Worm (Caenorhabditis elegans) whole organism, early embryonic: ENCODE results near the gene fbxb-111.

ENCODE experiments used
- B0310.2 ChIP-seq: sonication (generic microtip); optimal IDR thresholded peaks from 2 replicates; lab custom pipeline; 2016; ENCODE audit warnings: mild to moderate bottlenecking, missing genetic modification characterization, missing compliant biosample characterization
- F13C5.2 ChIP-seq: sonication (generic microtip); optimal IDR thresholded peaks from 2 replicates; lab custom pipeline; 2017; ENCODE audit warnings: mild to moderate bottlenecking, missing genetic modification characterization, inconsistent platforms, missing compliant biosample characterization
- aly-1 ChIP-seq: sonication (generic microtip); optimal IDR thresholded peaks from 2 replicates; lab custom pipeline; 2016; ENCODE audit warnings: missing genetic modification characterization, missing compliant biosample characterization
- ama-1 ChIP-seq: fragments of 150-350 bp; optimal IDR thresholded peaks from 2 replicates; lab custom pipeline; 2014
- ceh-13 ChIP-seq: fragments of 200-800 bp; sonication (Bioruptor generic); optimal IDR thresholded peaks from 2 replicates; lab custom pipeline; 2018; ENCODE audit warnings: mild to moderate bottlenecking, missing genetic modification characterization, missing compliant biosample characterization
- ceh-36 ChIP-seq: sonication (generic microtip); optimal IDR thresholded peaks from 2 replicates; lab custom pipeline; 2016; ENCODE audit warnings: missing genetic modification characterization, inconsistent platforms, missing compliant biosample characterization
- ets-7 ChIP-seq: sonication (generic microtip); optimal IDR thresholded peaks from 2 replicates; lab custom pipeline; 2016; ENCODE audit warnings: missing genotype, missing genetic modification characterization, missing compliant biosample characterization
- flt-1 ChIP-seq: fragments of 200-800 bp; sonication (Bioruptor generic); IDR thresholded peaks from 2 replicates; pipeline ENCODE4 v1.3.6; 2022; ENCODE audit warnings: missing genetic modification characterization, missing compliant biosample characterization
- hmbx-1 ChIP-seq: sonication (generic microtip); optimal IDR thresholded peaks from 2 replicates; lab custom pipeline; 2016; ENCODE audit warnings: mild to moderate bottlenecking, missing genetic modification characterization, missing compliant biosample characterization
- hmg-4 ChIP-seq: fragments of 200-800 bp; sonication (Bioruptor generic); optimal IDR thresholded peaks from 2 replicates; lab custom pipeline; 2018; ENCODE audit warnings: mild to moderate bottlenecking, missing genetic modification characterization, missing compliant biosample characterization
- hnd-1 ChIP-seq: sonication (generic microtip); optimal IDR thresholded peaks from 2 replicates; lab custom pipeline; 2016; ENCODE audit warnings: missing genetic modification characterization, missing compliant biosample characterization
- pes-1 ChIP-seq: fragments of 200-800 bp; sonication (Bioruptor generic); IDR thresholded peaks from 2 replicates; pipeline ENCODE4 v1.3.6; 2022; ENCODE audit warnings: missing genetic modification reagents, missing genetic modification characterization, missing compliant biosample characterization
- scrt-1 ChIP-seq: fragments of 200-800 bp; sonication (Bioruptor generic); IDR thresholded peaks from 2 replicates; pipeline ENCODE4 v1.3.6; 2022; ENCODE audit warnings: missing genetic modification characterization, missing compliant biosample characterization
- sea-1 ChIP-seq: fragments of 200-800 bp; sonication (Bioruptor generic); conservative IDR thresholded peaks from 2 replicates; pipeline ENCODE4 v1.3.6; 2022; ENCODE audit warnings: missing genetic modification characterization, missing compliant biosample characterization
- tbx-11 ChIP-seq: fragments of 200-800 bp; sonication (Bioruptor generic); IDR thresholded peaks from 2 replicates; pipeline ENCODE4 v1.3.6; 2022; ENCODE audit warnings: missing genetic modification characterization, missing compliant biosample characterization
- tbx-37 ChIP-seq: fragments of 200-800 bp; sonication (Bioruptor generic); conservative IDR thresholded peaks from 2 replicates; pipeline ENCODE4 v1.3.6; 2022; ENCODE audit warnings: missing genetic modification reagents, missing genetic modification characterization, missing compliant biosample characterization
- tra-4 ChIP-seq: sonication (generic microtip); optimal IDR thresholded peaks from 2 replicates; lab custom pipeline; 2017; ENCODE audit warnings: missing genetic modification characterization, missing compliant biosample characterization

The fbxb-111 gene

DNA sequence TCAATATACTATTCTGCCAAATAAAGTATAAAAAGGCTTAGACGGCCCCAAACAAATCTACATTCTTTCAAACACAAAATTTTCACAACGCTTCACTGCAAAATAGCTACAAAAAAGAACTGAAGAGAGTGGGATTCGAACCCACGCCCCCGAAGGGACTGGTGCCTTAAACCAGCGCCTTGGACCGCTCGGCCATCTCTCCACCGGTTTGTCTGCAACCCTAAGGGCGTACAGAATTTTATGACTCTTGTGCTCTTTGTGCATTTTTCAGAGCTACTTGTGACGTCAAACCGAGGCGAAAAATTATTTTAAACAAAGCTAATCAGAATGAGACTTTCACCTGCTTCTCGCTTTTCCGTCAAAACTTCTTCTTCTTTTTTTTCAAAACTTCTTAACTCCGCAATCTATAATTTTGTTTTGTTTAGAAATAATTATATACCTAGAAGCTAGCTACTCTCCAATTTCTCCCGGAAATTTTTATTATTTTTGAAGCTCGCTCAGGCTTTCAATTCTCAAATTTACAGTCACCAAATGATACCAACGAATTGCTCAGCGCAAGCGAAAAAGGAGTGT is 38.6 kb downstream of the fbxb-111 start, which contains the start of gene T05A8.8:
Gene T05A8.8, plus strand, starts transcription at position 523 of the 573 bp plus-strand sequence.
- TF ChIP-seq scrt-1 (GFP tag; lab: Robert Waterston, UW) (no peak), tra-4 (tag; lab: Kevin White, UChicago) (no peak), F13C5.2 (no peak), ama-1 (lab: Kevin White, UChicago) (no peak), tbx-11 (no peak), hnd-1 (tag; lab: Kevin White, UChicago) (no peak), aly-1 (tag; lab: Kevin White, UChicago) (no peak), pes-1 (no peak), flt-1 (no peak), tbx-37 (no peak), ceh-13 (GFP tag; lab: Kevin White, UChicago) (no peak)

- TF ChIP-seq ceh-13 (GFP tag; lab: Kevin White, UChicago), result no peak
- TF ChIP-seq scrt-1 (GFP tag; lab: Robert Waterston, UW), result no peak
- no peak for TF ChIP-seq sea-1 (GFP tag; lab: Robert Waterston, UW)
- TF ChIP-seq ets-7 (tag; lab: Kevin White, UChicago), result no peak
- TF ChIP-seq flt-1, result no peak
These were observed 39.2 kb downstream of the fbxb-111 start for ce11 chrII:2735644-2736043.

- TF ChIP-seq tbx-37, result no peak
- no peak for TF ChIP-seq ceh-13 (GFP tag; lab: Kevin White, UChicago)
- TF ChIP-seq flt-1, result no peak
- TF ChIP-seq ama-1 (lab: Kevin White, UChicago), result no peak
- TF ChIP-seq sea-1 (GFP tag; lab: Robert Waterston, UW), result no peak
- no peak for TF ChIP-seq hmg-4
- TF ChIP-seq ets-7 (tag; lab: Kevin White, UChicago), result no peak
- TF ChIP-seq aly-1 (tag; lab: Kevin White, UChicago), result no peak
- no peak for TF ChIP-seq hmbx-1 (tag; lab: Kevin White, UChicago)
- no peak for TF ChIP-seq B0310.2
- TF ChIP-seq F13C5.2, result no peak
- no peak for TF ChIP-seq tbx-11
- no peak for TF ChIP-seq tra-4 (tag; lab: Kevin White, UChicago)
- TF ChIP-seq scrt-1 (GFP tag; lab: Robert Waterston, UW), result no peak
- TF ChIP-seq hnd-1 (tag; lab: Kevin White, UChicago), result no peak
- no peak for TF ChIP-seq ceh-36 (tag; lab: Kevin White, UChicago)
- no peak for TF ChIP-seq pes-1
These were observed 39.6 kb downstream of the fbxb-111 start, which contains the start of gene wdr-31 for ce11 chrII:2735192-2735591. wdr-31 (minus strand) TSS chrII:2735292.

ce11 chrII:2734735-2735134 is 40.1 kb downstream of the fbxb-111 start:
- TF ChIP-seq sea-1 (GFP tag; lab: Robert Waterston, UW) (no peak), tbx-37 (no peak), ceh-36 (tag; lab: Kevin White, UChicago) (no peak), hmbx-1 (tag; lab: Kevin White, UChicago) (no peak), scrt-1 (GFP tag; lab: Robert Waterston, UW) (0 out of 2 replicates have a peak, but pooled peaks have one; percentile 27)

- TF ChIP-seq ceh-36 (tag; lab: Kevin White, UChicago) (peak; percentile 66), tbx-37 (no peak)
These were observed 40.5 kb downstream of the fbxb-111 start for ce11 chrII:2734266-2734665.

- TF ChIP-seq pes-1 (no peak), hmg-4 (no peak)
These were observed 44.2 kb downstream of the fbxb-111 start for ce11 chrII:2730647-2731046.

DNA sequence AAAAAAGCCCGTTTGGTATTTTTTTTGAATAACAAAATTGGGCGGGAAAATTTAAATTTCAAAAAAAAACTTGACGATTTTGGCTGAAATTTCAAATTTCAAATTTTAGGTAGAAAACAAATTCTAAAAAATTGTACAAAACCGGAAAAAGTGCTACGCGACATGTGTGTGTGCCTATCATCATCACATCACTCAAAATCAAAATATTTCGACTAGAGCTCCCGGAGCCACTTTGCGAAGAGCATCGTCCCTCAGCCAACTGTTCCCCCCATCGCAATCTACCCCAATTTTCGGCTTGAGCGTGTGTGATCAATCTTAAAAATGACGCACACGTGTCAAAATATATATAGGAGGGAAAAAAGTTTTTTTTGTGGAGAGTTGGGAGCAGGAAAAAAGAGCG is 48.0 kb downstream of the fbxb-111 start:
- no peak for TF ChIP-seq B0310.2

DNA sequence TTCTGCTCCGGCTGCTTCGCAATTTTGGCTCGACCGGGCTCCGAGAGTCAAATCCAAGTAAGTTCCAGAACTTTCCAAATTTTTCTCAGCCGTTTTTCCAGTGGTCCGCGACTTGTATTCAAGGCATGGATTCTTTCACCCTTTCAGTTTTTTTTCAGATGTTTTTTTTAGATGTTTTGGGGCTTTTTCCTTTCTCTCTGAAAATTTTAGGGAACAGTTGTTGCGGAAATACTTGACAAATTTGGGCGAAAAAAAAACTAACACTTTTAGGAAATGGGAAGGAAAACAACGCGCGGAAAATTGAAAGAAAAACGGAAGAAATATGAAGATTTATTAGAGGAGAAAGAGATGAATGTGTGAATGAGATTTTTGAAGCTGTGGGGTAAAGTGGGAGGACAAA is 49.2 kb downstream of the fbxb-111 start, which contains the start of the genes T05A8.11 and nep-2:
Gene T05A8.11, minus strand, starts transcription at position 101 of the 400 bp plus-strand sequence.
Gene nep-2, minus strand, starts transcription at position 192 of the 400 bp plus-strand sequence.
- no peak for TF ChIP-seq hnd-1 (tag; lab: Kevin White, UChicago)
- TF ChIP-seq tbx-37, result no peak
- no peak for TF ChIP-seq hmbx-1 (tag; lab: Kevin White, UChicago)
- no peak for TF ChIP-seq ets-7 (tag; lab: Kevin White, UChicago)
- no peak for TF ChIP-seq sea-1 (GFP tag; lab: Robert Waterston, UW)
- TF ChIP-seq B0310.2, result no peak
